Worm (Caenorhabditis elegans): ENCODE results near the gene ins-9.

ce11 chrX:8854409-8854808 is 12.1 kb downstream of the ins-9 start:
- no peak for TF ChIP-seq sox-2 (GFP tag; IDR thresholded peaks at IDR 0.05)
- TF ChIP-seq Y22D7AL.16 (tag; optimal IDR thresholded peaks at IDR 0.05): no peak
- TF ChIP-seq ceh-30 (tag; optimal IDR thresholded peaks at IDR 0.05): no peak
- no peak for TF ChIP-seq ceh-2 (tag; optimal IDR thresholded peaks at IDR 0.05)
- TF ChIP-seq hlh-13 (GFP tag; optimal IDR thresholded peaks at IDR 0.05): no peak
- TF ChIP-seq pha-4 (tag; optimal IDR thresholded peaks at IDR 0.05): no peak
- no peak for TF ChIP-seq fkh-10 (GFP tag; optimal IDR thresholded peaks at IDR 0.05)
- TF ChIP-seq ets-4 (tag; optimal IDR thresholded peaks at IDR 0.05): no peak

All from whole organism, late embryonic.